Worm (Caenorhabditis elegans): ENCODE data around the gene B0310.3.

DNA sequence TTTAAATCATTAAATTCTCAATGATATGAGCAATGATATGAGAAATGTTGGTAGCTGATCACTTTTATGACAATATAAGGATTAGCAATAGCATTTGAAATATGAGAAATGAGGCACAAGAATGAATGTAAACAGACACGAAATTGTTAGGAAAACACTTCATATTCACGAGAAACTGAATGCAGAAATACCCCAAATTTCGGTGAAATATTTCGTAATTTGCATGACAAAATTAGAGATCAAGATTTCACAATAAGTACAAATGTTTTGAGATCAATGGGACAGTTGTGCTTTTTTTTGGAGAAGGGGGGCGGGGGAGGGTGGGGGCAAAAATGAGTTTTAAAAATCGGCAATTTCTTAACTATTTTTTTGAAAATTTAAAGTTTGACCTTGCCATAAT is 15.6 kb upstream of the B0310.3 start:
- TF ChIP-seq snpc-4 (tag; optimal IDR thresholded peaks at IDR 0.05) = no peak
- no peak for TF ChIP-seq lsy-2 (tag; optimal IDR thresholded peaks at IDR 0.05)
- TF ChIP-seq F13H6.1 (tag; optimal IDR thresholded peaks at IDR 0.05) = no peak
- TF ChIP-seq lin-39 (tag; optimal IDR thresholded peaks at IDR 0.05) = no peak
- TF ChIP-seq skn-1 (tag; optimal IDR thresholded peaks at IDR 0.05) = no peak
